Worm (Caenorhabditis elegans): Measurements from ENCODE around the gene F42G4.6.
A peak's percentile ranks its signal among the peaks of the same experiment; 100 is the strongest.
"Not testable (repeated sequence)": the region's sequence is repeated elsewhere in the genome, so short reads cannot be mapped to it uniquely, and the experiment has no call there.

F42G4.6 gene

DNA sequence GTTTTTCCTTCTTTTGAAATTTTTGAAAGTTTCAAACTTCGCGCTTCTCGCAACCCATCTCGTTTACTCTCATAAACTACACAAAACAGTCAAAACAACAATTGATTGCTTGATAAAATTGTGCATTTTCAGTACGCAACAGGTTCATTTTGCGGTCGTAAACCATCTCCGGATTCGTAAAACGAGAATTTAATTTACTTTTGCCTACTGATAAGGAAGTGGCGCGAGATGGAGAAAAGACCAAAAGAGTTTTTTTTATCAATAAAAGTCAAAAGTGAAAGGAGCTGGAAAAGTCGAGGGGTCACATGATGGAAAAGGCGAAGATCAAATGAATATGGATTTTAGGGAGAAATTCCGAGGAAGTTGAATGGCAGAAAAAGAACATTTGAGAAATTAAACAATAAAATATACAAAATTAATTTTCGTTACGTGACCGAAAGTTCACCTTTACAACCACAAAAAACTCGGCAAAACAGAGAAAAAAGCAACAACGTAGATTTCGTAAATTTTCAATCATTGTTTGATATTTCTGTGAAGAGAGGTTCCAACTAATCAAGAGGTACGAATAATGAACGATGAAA is at the start of gene F42G4.6:
TSS of gene F42G4.6 (plus strand) at position 531 of the 581 bp plus-strand sequence.
- TF ChIP-seq fos-1 (tag; optimal IDR thresholded peaks at IDR 0.05): no peak
- TF ChIP-seq lin-15B (tag; optimal IDR thresholded peaks at IDR 0.05): no peak
- no peak for TF ChIP-seq unc-39 (tag; optimal IDR thresholded peaks at IDR 0.05)
- no peak for TF ChIP-seq mml-1 (tag; optimal IDR thresholded peaks at IDR 0.05)
- no peak for TF ChIP-seq hmg-11 (tag; optimal IDR thresholded peaks at IDR 0.05)
- no peak for TF ChIP-seq nhr-23 (tag; optimal IDR thresholded peaks at IDR 0.05)
- TF ChIP-seq snpc-4 (tag; optimal IDR thresholded peaks at IDR 0.05): no peak
- no peak for TF ChIP-seq egl-27 (tag; optimal IDR thresholded peaks at IDR 0.05)
- no peak for TF ChIP-seq tbx-2 (tag; optimal IDR thresholded peaks at IDR 0.05)
- peak; percentile 95 for TF ChIP-seq elt-2 (tag; optimal IDR thresholded peaks at IDR 0.05)
- TF ChIP-seq ceh-16 (tag; optimal IDR thresholded peaks at IDR 0.05): no peak
- no peak for TF ChIP-seq ceh-82 (tag; optimal IDR thresholded peaks at IDR 0.05)
- no peak for TF ChIP-seq fkh-10 (GFP tag; optimal IDR thresholded peaks at IDR 0.05)
- no peak for TF ChIP-seq nhr-76 (tag; optimal IDR thresholded peaks at IDR 0.05)
- no peak for TF ChIP-seq ceh-9 (tag; optimal IDR thresholded peaks at IDR 0.05)
- no peak for TF ChIP-seq nfya-1 (tag; optimal IDR thresholded peaks at IDR 0.05; ENCODE audit: insufficient read depth)
- TF ChIP-seq ztf-4 (tag; optimal IDR thresholded peaks at IDR 0.05): no peak
- TF ChIP-seq fkh-2 (tag; optimal IDR thresholded peaks at IDR 0.05): no peak
- no peak for TF ChIP-seq eor-1 (tag; optimal IDR thresholded peaks at IDR 0.05)
- no peak for TF ChIP-seq R02D3.7 (tag; optimal IDR thresholded peaks at IDR 0.05)
- TF ChIP-seq nhr-25 (tag; optimal IDR thresholded peaks at IDR 0.05): no peak
- TF ChIP-seq ceh-28 (tag; optimal IDR thresholded peaks at IDR 0.05): no peak
- TF ChIP-seq unc-62 (GFP tag; optimal IDR thresholded peaks at IDR 0.05): no peak
- peak; percentile 83 for TF ChIP-seq pqm-1 (tag; optimal IDR thresholded peaks at IDR 0.05)
- no peak for TF ChIP-seq ZK546.5 (tag; optimal IDR thresholded peaks at IDR 0.05)
- no peak for TF ChIP-seq nhr-28 (tag; optimal IDR thresholded peaks at IDR 0.05)
- TF ChIP-seq pha-4 (tag; optimal IDR thresholded peaks at IDR 0.05): peak; percentile 61

DNA sequence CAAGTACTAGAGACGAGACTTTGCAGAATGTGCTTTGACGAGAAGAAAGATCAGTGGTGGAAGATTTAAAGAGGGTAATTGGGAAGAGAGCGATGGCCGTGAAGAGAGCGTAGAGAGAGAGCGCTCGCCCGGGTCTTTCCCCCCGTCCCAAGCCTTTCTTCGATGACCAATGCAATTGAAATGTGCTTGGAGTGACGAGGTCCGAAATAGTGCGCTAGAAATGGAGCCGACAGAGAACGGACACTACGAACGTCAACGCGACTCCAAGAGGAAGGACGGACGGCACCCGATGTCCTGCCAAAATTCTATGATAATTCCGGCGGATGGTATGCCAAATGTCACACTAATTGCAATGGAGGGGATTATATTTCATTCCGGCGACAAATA is 49.1 kb upstream of the F42G4.6 start:
- TF ChIP-seq lin-39 (tag; optimal IDR thresholded peaks at IDR 0.05) (peak; percentile 47), nhr-28 (tag; optimal IDR thresholded peaks at IDR 0.05) (no peak)

ce11 chrII:13030567-13031188 is 48.5 kb upstream of the F42G4.6 start:
- peak; percentile 53 for TF ChIP-seq nhr-43 (tag; optimal IDR thresholded peaks at IDR 0.05; ENCODE audit: poor library complexity, severe bottlenecking)
- peak; percentile 75 for TF ChIP-seq nhr-23 (tag; optimal IDR thresholded peaks at IDR 0.05)
- peak; percentile 50 for TF ChIP-seq lin-39 (tag; optimal IDR thresholded peaks at IDR 0.05)
- TF ChIP-seq hmg-11 (tag; optimal IDR thresholded peaks at IDR 0.05): peak; percentile 76
- peak; percentile 35 for TF ChIP-seq R02D3.7 (tag; optimal IDR thresholded peaks at IDR 0.05)
- peak; percentile 19 for TF ChIP-seq lin-15B (tag; optimal IDR thresholded peaks at IDR 0.05)
- TF ChIP-seq ceh-9 (tag; optimal IDR thresholded peaks at IDR 0.05): no peak
- TF ChIP-seq ceh-28 (tag; optimal IDR thresholded peaks at IDR 0.05): peak; percentile 23
- peak; percentile 58 for TF ChIP-seq elt-2 (tag; optimal IDR thresholded peaks at IDR 0.05)
- TF ChIP-seq snpc-4 (tag; optimal IDR thresholded peaks at IDR 0.05): peak; percentile 45
- TF ChIP-seq tbx-2 (tag; optimal IDR thresholded peaks at IDR 0.05): no peak
- TF ChIP-seq nfya-1 (tag; optimal IDR thresholded peaks at IDR 0.05; ENCODE audit: insufficient read depth): peak; percentile 83
- TF ChIP-seq fkh-2 (tag; optimal IDR thresholded peaks at IDR 0.05): no peak
- TF ChIP-seq fos-1 (tag; optimal IDR thresholded peaks at IDR 0.05): no peak
- peak; percentile 84 for TF ChIP-seq nhr-25 (tag; optimal IDR thresholded peaks at IDR 0.05)
- TF ChIP-seq nhr-237 (tag; optimal IDR thresholded peaks at IDR 0.05): no peak
- no peak for TF ChIP-seq fkh-10 (GFP tag; optimal IDR thresholded peaks at IDR 0.05)
- no peak for TF ChIP-seq mml-1 (tag; optimal IDR thresholded peaks at IDR 0.05)
- no peak for TF ChIP-seq ztf-11 (tag; optimal IDR thresholded peaks at IDR 0.05)
- TF ChIP-seq lsy-12 (tag; optimal IDR thresholded peaks at IDR 0.05): peak; percentile 28
- peak; percentile 60 for TF ChIP-seq pha-4 (tag; optimal IDR thresholded peaks at IDR 0.05)
- TF ChIP-seq egl-5 (tag; optimal IDR thresholded peaks at IDR 0.05): no peak

DNA sequence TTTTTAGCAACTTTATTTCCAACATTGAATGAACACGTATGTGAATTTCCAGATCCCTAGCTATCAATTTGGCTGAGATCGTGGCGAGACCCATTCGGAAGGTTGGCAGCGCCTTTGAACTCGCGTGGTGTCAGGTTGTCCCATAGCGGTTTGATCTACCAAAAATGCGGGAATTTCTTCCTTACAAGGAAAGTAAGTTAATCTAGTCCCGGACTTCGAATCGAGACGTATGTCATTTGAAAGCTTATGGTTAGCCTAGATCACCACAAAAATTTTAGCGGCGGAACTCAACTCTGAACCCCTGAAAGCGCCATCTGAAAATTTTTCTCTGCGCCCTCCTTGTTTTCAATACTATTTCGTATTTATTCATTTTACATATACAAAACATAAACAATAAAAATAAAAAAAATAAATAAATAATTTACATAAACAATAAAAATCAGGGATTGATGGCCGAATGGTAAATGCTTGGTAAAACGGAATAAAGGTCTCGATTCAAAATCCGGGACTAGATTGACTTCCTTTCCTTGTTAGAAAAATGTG is 47.5 kb upstream of the F42G4.6 start, which contains the start of gene F18A11.2:
TSS of gene F18A11.2 (plus strand) at position 51 of the 543 bp plus-strand sequence.
- TF ChIP-seq elt-2, ztf-11, nhr-77 (tag; optimal IDR thresholded peaks at IDR 0.05): not testable (repeated sequence)
